Fruit fly (Drosophila melanogaster): Measurements from ENCODE around the gene comt.

The comt gene

DNA sequence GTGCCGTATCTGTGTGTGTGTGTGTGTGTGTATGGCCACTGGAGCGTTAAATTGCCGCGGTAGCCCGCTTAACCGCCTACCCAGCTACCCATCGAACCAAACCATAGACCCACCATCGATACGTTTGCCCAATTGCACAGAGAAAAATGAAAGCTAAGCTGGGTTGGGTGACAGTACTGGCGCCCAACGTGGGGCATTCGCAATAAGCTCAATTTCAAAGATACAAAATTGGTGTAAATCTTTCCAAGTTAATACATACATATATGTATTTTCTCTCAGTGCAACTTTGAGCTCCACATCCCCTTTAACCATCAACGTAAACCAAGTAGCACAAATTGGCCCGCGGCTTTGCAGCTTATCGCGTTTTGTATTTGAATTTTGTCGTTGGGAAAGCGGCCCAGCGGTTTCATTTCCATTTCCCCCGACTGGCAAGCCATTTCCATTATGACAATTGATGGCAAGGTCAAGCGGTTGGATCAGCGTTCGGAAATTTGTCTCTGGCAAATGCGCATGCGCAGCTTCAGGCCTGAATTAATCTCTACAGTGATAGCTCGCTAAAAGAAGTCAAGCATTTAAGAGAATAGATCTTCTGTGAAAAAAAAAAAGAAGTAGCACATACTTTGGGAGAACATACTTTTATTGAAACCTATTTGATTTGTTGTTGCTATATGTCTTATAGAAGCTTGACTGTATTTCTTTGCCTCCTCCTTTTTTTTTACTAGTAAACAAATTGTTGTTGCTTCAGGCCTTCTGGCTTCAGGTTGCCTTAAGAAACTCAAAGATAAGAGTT is 26.2 kb upstream of the comt start (continued):
- no peak for TF ChIP-seq z (GFP tag; IDR thresholded peaks at IDR 0.05)
- TF ChIP-seq Rfx (GFP tag; IDR thresholded peaks at IDR 0.05): peak; percentile 79
- TF ChIP-seq ewg (GFP tag; optimal IDR thresholded peaks at IDR 0.05): peak; percentile 48
- peak; percentile 44 for TF ChIP-seq CG1233 (GFP tag; optimal IDR thresholded peaks at IDR 0.05)
- TF ChIP-seq CHES-1-like (GFP tag; optimal IDR thresholded peaks at IDR 0.05): peak; percentile 54
- peak; percentile 76 for TF ChIP-seq so (GFP tag; IDR thresholded peaks at IDR 0.05)
- TF ChIP-seq Scr (GFP tag; IDR thresholded peaks at IDR 0.05; ENCODE audit: partially characterized antibody): no peak
- TF ChIP-seq YL-1 (GFP tag; optimal IDR thresholded peaks at IDR 0.05): no peak
- TF ChIP-seq CG3847 (GFP tag; IDR thresholded peaks at IDR 0.05): peak; percentile 57
- TF ChIP-seq TFAM (GFP tag; optimal IDR thresholded peaks at IDR 0.05): no peak
- TF ChIP-seq CG10431 (GFP tag; optimal IDR thresholded peaks at IDR 0.05): no peak
- TF ChIP-seq Ets97D (GFP tag; optimal IDR thresholded peaks at IDR 0.05): peak; percentile 31

DNA sequence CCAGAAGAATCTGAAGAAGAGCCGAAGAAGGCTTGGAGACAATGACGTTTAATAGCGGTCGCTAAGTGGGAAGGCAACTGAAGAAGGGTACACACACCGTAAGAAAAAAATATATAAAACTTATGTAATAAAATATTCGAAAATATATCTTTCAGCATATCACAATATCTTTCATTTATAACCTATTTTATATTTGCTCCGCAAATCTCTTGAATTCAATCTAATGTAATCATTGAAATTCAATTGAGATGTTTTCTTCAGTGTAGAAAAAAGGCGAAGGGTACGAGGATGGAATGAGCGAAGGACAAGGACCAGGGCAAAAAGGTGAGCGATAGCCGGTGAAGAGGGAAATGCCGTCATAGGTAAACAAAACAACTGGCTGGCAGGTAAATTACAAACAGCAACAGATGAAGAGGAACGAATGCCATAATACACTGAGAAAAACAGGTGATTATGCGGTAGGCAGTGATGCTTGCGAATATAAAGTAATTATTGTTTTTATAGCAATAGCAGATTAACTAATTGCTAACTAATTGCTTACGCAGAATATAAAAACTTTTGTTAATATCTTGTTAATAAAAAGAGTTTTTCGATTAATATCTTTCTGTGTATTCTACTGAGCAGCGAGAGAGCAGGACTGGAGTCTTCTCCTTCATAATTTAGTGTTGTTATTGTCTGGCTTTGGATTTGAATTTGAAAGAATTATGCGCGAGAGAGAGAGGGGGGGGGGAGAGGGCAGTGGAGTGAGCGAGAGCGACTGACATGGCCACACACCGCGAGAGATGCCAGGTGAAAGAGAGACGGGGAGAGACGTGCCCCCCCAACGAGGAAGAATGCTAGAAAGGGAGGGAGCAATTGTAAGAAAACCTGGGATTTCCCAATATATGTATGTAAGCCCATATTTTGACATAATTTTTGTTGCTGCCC is 24.7 kb upstream of the comt start:
- TF ChIP-seq chm (GFP tag; IDR thresholded peaks at IDR 0.05): peak; percentile 82; the same call in 1 of the 2 replicates
- TF ChIP-seq CG33213 (GFP tag; optimal IDR thresholded peaks at IDR 0.05): peak; percentile 72
- TF ChIP-seq CG6683 (GFP tag; optimal IDR thresholded peaks at IDR 0.05): peak; percentile 24
- TF ChIP-seq CG6272 (GFP tag; IDR thresholded peaks at IDR 0.05): peak; percentile 74
- peak; percentile 49 for TF ChIP-seq CG4328 (GFP tag; optimal IDR thresholded peaks at IDR 0.05)
- peak; percentile 39; the same call in 1 of the 2 replicates for TF ChIP-seq CG5953 (GFP tag; IDR thresholded peaks at IDR 0.05)
- peak; percentile 56 for TF ChIP-seq CG8281 (tag; optimal IDR thresholded peaks at IDR 0.05)
- peak; percentile 63 for TF ChIP-seq ind (GFP tag; optimal IDR thresholded peaks at IDR 0.05)
- peak; percentile 92 for TF ChIP-seq nom (GFP tag; optimal IDR thresholded peaks at IDR 0.05)
- TF ChIP-seq B-H1 (GFP tag; IDR thresholded peaks at IDR 0.05): peak; percentile 69
- peak; percentile 48 for TF ChIP-seq Oaz (GFP tag; IDR thresholded peaks at IDR 0.05)
- peak; percentile 55 for TF ChIP-seq disco-r (GFP tag; optimal IDR thresholded peaks at IDR 0.05)
- peak; percentile 87 for TF ChIP-seq CG10267 (tag; optimal IDR thresholded peaks at IDR 0.05)
- peak; percentile 73 for TF ChIP-seq Rfx (GFP tag; IDR thresholded peaks at IDR 0.05)
- peak; percentile 87 for TF ChIP-seq CG6689 (GFP tag; IDR thresholded peaks at IDR 0.05)
- peak; percentile 46 for TF ChIP-seq CG15073 (GFP tag; optimal IDR thresholded peaks at IDR 0.05)
- TF ChIP-seq unpg (GFP tag; optimal IDR thresholded peaks at IDR 0.05): peak; percentile 81
- peak; percentile 69 for TF ChIP-seq Abd-B (GFP tag; optimal IDR thresholded peaks at IDR 0.05)
- peak; percentile 32 for TF ChIP-seq CG6854 (GFP tag; optimal IDR thresholded peaks at IDR 0.05)
- TF ChIP-seq Atf-2 (GFP tag; optimal IDR thresholded peaks at IDR 0.05): peak; percentile 87
- peak; percentile 57; the same call in 1 of the 2 replicates for TF ChIP-seq dimm (GFP tag; IDR thresholded peaks at IDR 0.05)
- TF ChIP-seq CG12236 (GFP tag; optimal IDR thresholded peaks at IDR 0.05): peak; percentile 62
- peak; percentile 37 for TF ChIP-seq en (GFP tag; optimal IDR thresholded peaks at IDR 0.05)
- peak; percentile 68; the same call in 2 of the 3 replicates for TF ChIP-seq gce (GFP tag; IDR thresholded peaks at IDR 0.05)
- no peak for TF ChIP-seq CkIIα-i1 (GFP tag; IDR thresholded peaks at IDR 0.05)
- TF ChIP-seq CG10366 (GFP tag; IDR thresholded peaks at IDR 0.05): peak; percentile 76
- peak; percentile 84 for TF ChIP-seq Ada2b (GFP tag; IDR thresholded peaks at IDR 0.05)
- TF ChIP-seq eve (GFP tag; optimal IDR thresholded peaks at IDR 0.05): peak; percentile 74 to 94
- peak; percentile 99 for TF ChIP-seq sens (GFP tag)
- TF ChIP-seq CG10654 (GFP tag; optimal IDR thresholded peaks at IDR 0.05): peak; percentile 72
- peak; percentile 66 for TF ChIP-seq jing (GFP tag; optimal IDR thresholded peaks at IDR 0.05)
- no peak for TF ChIP-seq CG8478 (optimal IDR thresholded peaks at IDR 0.05)
- TF ChIP-seq CG6791 (GFP tag; IDR thresholded peaks at IDR 0.05; ENCODE audit: partially characterized antibody): no peak
- TF ChIP-seq CG1832 (GFP tag; optimal IDR thresholded peaks at IDR 0.05): peak; percentile 84
- peak; percentile 41 for TF ChIP-seq oc (tag; optimal IDR thresholded peaks at IDR 0.05)
- TF ChIP-seq cas (GFP tag; IDR thresholded peaks at IDR 0.05): no peak; the same call in 1 of the 2 replicates
